Worm (Caenorhabditis elegans) whole organism, L4 larva: ENCODE results near the gene Y49F6B.19.

ENCODE experiments used
- F37D6.2 ChIP-seq: sonication (generic microtip); optimal IDR thresholded peaks from 2 replicates; lab custom pipeline; 2016; ENCODE audit warnings: mild to moderate bottlenecking, missing genetic modification characterization, missing compliant biosample characterization
- ZK546.5 ChIP-seq, 2 experiments: sonication (generic microtip); optimal IDR thresholded peaks; 2 replicates each; lab custom pipeline; 2017; ENCODE audit warnings: missing biosample characterization in 2 of 2, missing genetic modification characterization in 2 of 2
- ama-1 ChIP-seq: fragments of 150-350 bp; optimal IDR thresholded peaks from 2 replicates; lab custom pipeline; 2014; ENCODE audit warnings: inconsistent platforms, mixed read lengths
- ceh-32 ChIP-seq: sonication (generic microtip); optimal IDR thresholded peaks from 2 replicates; lab custom pipeline; 2016; ENCODE audit warnings: mild to moderate bottlenecking, missing genetic modification characterization, missing compliant biosample characterization; ENCODE audit not compliant: poor library complexity
- daf-12 ChIP-seq: fragments of 150-350 bp; optimal IDR thresholded peaks from 2 replicates; lab custom pipeline; 2014; ENCODE audit warnings: missing biosample characterization, missing genetic modification reagents, missing genetic modification characterization
- daf-19 ChIP-seq: fragments of 200-800 bp; sonication (Bioruptor generic); conservative IDR thresholded peaks from 2 replicates; pipeline ENCODE4 v1.3.6; 2022; ENCODE audit warnings: missing genetic modification characterization, missing compliant biosample characterization
- dmd-9 ChIP-seq: fragments of 200-800 bp; sonication (Bioruptor generic); IDR thresholded peaks from 2 replicates; pipeline ENCODE4 v1.3.6; 2022; ENCODE audit warnings: missing genetic modification reagents, missing genetic modification characterization, missing compliant biosample characterization
- dpl-1 ChIP-seq: fragments of 150-350 bp; optimal IDR thresholded peaks from 2 replicates; lab custom pipeline; 2014; ENCODE audit warnings: missing biosample characterization, missing genetic modification reagents, missing genetic modification characterization
- lsy-2 ChIP-seq, 2 experiments: fragments of 150-350 bp in 1 of 2; sonication (generic microtip) in 1 of 2; optimal IDR thresholded peaks; 2 replicates each; lab custom pipeline; 2014 to 2017; ENCODE audit warnings: missing biosample characterization in 2 of 2, missing genetic modification characterization in 2 of 2
- mdl-1 ChIP-seq, 2 experiments: fragments of 150-350 bp in 1 of 2; sonication (generic microtip) in 1 of 2; optimal IDR thresholded peaks; 2 replicates each; lab custom pipeline; 2014 to 2017; ENCODE audit warnings: missing biosample characterization in 2 of 2, missing genetic modification characterization in 2 of 2
- nhr-6 ChIP-seq: fragments of 150-350 bp; optimal IDR thresholded peaks from 2 replicates; lab custom pipeline; 2014; ENCODE audit warnings: missing biosample characterization, missing genetic modification characterization
- unc-62 ChIP-seq, 3 experiments: fragments of 150-350 bp in 1 of 3; sonication (generic microtip); optimal IDR thresholded peaks in 2 of 3; peaks in 1 of 3; 1 replicate in 1 of 3; 2 replicates in 2 of 3; lab custom pipeline; 2014 to 2017; ENCODE audit warnings: missing biosample characterization in 3 of 3, missing genetic modification characterization in 3 of 3, missing genetic modification reagents in 3 of 3, missing genotype in 1 of 3

DNA sequence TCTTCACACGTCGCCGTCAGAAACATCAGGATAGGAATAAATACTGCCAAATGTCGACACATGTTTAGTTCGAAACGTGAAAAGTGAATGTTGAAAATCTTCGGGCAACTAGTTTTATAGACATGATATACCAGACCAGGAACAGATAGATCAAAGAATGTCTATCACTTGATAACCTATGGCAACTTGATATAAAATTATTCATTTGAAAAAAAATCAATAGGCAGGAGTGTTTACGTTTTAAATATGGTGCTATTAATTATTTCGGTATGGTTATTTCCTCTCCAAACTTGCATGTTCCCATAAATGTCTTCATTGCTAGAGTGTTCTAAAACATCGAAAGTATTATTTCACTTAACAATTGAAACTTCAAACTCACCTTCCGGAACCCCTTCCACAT lies 49.4 kb upstream of the Y49F6B.19 start, which contains the start of gene W10G11.2:
- TF ChIP-seq ceh-32 (no peak), daf-19 (no peak), mdl-1 (tag; optimal IDR thresholded peaks at IDR 0.05; lab: Kevin White, UChicago) (no peak), nhr-6 (tag; lab: Kevin White, UChicago) (no peak), dpl-1 (GFP tag; lab: Kevin White, UChicago) (no peak), dmd-9 (GFP tag; lab: Robert Waterston, UW) (no peak), F37D6.2 (tag; lab: Kevin White, UChicago) (no peak), unc-62 (GFP tag; optimal IDR thresholded peaks at IDR 0.05 in 1 of 2; lab: Kevin White, UChicago) (no peak), unc-62 (tag; optimal IDR thresholded peaks at IDR 0.05; lab: Kevin White, UChicago) (no peak), ama-1 (lab: Kevin White, UChicago) (no peak), lsy-2 (tag; optimal IDR thresholded peaks at IDR 0.05; lab: Kevin White, UChicago) (no peak), daf-12 (tag; lab: Kevin White, UChicago) (no peak), ZK546.5 (tag; optimal IDR thresholded peaks at IDR 0.05; lab: Kevin White, UChicago) (no peak)
